Fruit fly (Drosophila melanogaster) whole organism, embryonic: Measurements from ENCODE around the gene Rift.

ENCODE experiments used
- Abd-B ChIP-seq: fragments of 200-800 bp; sonication (Bioruptor generic); optimal IDR thresholded peaks from 2 replicates; lab custom pipeline; 2018; ENCODE audit warnings: missing biosample characterization, mild to moderate bottlenecking, missing genetic modification characterization, moderate library complexity
- Ada2b ChIP-seq: fragments of 200-800 bp; sonication (Bioruptor generic); IDR thresholded peaks from 2 replicates; pipeline ENCODE4 v1.3.6; 2022; ENCODE audit warnings: missing biosample characterization, missing genetic modification characterization
- CG11093 ChIP-seq: fragments of 200-800 bp; sonication (Bioruptor generic); IDR thresholded peaks from 3 replicates; pipeline ENCODE4 v1.3.6; 2022; ENCODE audit warnings: missing biosample characterization, missing genetic modification characterization
- CG11695 ChIP-seq: fragments of 200-800 bp; sonication (Bioruptor generic); IDR thresholded peaks from 3 replicates; pipeline ENCODE4 v1.3.6; 2022; ENCODE audit warnings: missing biosample characterization, missing genetic modification characterization
- CG12299 ChIP-seq: fragments of 200-800 bp; sonication (Bioruptor generic); optimal IDR thresholded peaks from 2 replicates; lab custom pipeline; 2018; ENCODE audit warnings: missing biosample characterization, mild to moderate bottlenecking, missing genetic modification characterization
- CG13424 ChIP-seq: fragments of 200-800 bp; sonication (Bioruptor generic); optimal IDR thresholded peaks from 2 replicates; lab custom pipeline; 2019; ENCODE audit warnings: missing biosample characterization, mild to moderate bottlenecking, missing genetic modification characterization, moderate library complexity
- CG14014 ChIP-seq: fragments of 200-800 bp; sonication (Bioruptor generic); IDR thresholded peaks from 2 replicates; pipeline ENCODE4 v1.3.6; 2022; ENCODE audit warnings: missing biosample characterization, missing genetic modification characterization
- CG16779 ChIP-seq: fragments of 200-800 bp; sonication (Bioruptor generic); IDR thresholded peaks from 2 replicates; pipeline ENCODE4 v1.3.6; 2022; ENCODE audit warnings: missing biosample characterization, missing genetic modification characterization
- CG18599 ChIP-seq: fragments of 200-800 bp; sonication (Bioruptor generic); optimal IDR thresholded peaks from 3 replicates; lab custom pipeline; 2017; ENCODE audit warnings: missing biosample characterization, missing genetic modification characterization, mild to moderate bottlenecking, moderate library complexity, missing genetic modification reagents
- CG2202 ChIP-seq: fragments of 200-800 bp; sonication (Bioruptor generic); optimal IDR thresholded peaks from 2 replicates; lab custom pipeline; 2018; ENCODE audit warnings: missing biosample characterization, mild to moderate bottlenecking, missing genetic modification characterization
- CG3163 ChIP-seq: fragments of 200-800 bp; sonication (Bioruptor generic); optimal IDR thresholded peaks from 3 replicates; lab custom pipeline; 2016; ENCODE audit warnings: missing biosample characterization, missing genetic modification characterization
- CG32532 ChIP-seq: fragments of 200-800 bp; sonication (Bioruptor generic); IDR thresholded peaks from 2 replicates; pipeline ENCODE4 v1.3.6; 2022; ENCODE audit warnings: missing biosample characterization, missing genetic modification characterization
- CG7372 ChIP-seq: fragments of 200-800 bp; sonication (Bioruptor generic); IDR thresholded peaks from 2 replicates; pipeline ENCODE4 v1.3.6; 2022; ENCODE audit warnings: missing biosample characterization, missing genetic modification characterization
- CG7963 ChIP-seq: fragments of 200-800 bp; sonication (Bioruptor generic); IDR thresholded peaks from 3 replicates; pipeline ENCODE4 v1.3.6; 2022; ENCODE audit warnings: missing biosample characterization, missing genetic modification characterization; ENCODE audit not compliant: partially characterized antibody
- CG8290 ChIP-seq, 3 experiments: fragments of 200-800 bp; sonication (Bioruptor generic); optimal IDR thresholded peaks; 2 replicates each; lab custom pipeline; 2016 to 2019; ENCODE audit warnings: missing biosample characterization in 3 of 3, missing genetic modification characterization in 3 of 3, mild to moderate bottlenecking in 2 of 3, moderate library complexity in 1 of 3
- CG8924 ChIP-seq: fragments of 200-800 bp; optimal IDR thresholded peaks from 3 replicates; lab custom pipeline; 2019; ENCODE audit warnings: missing biosample characterization, mild to moderate bottlenecking, missing genetic modification characterization, moderate library complexity
- CG8944 ChIP-seq: fragments of 200-800 bp; sonication (Bioruptor generic); optimal IDR thresholded peaks from 3 replicates; lab custom pipeline; 2016; ENCODE audit warnings: missing biosample characterization, missing genetic modification characterization
- CoRest ChIP-seq: fragments of 200-800 bp; sonication (Bioruptor generic); optimal IDR thresholded peaks from 3 replicates; lab custom pipeline; 2018; ENCODE audit warnings: missing biosample characterization, mild to moderate bottlenecking, missing genetic modification characterization, moderate library complexity
- D19A ChIP-seq: fragments of 200-800 bp; optimal IDR thresholded peaks from 3 replicates; lab custom pipeline; 2019; ENCODE audit warnings: missing biosample characterization, mild to moderate bottlenecking, missing genetic modification characterization, moderate library complexity
- Dip2 ChIP-seq: fragments of 200-800 bp; sonication (Bioruptor generic); IDR thresholded peaks from 2 replicates; pipeline ENCODE4 v1.3.6; 2022; ENCODE audit warnings: missing biosample characterization, missing genetic modification characterization
- Dp ChIP-seq: fragments of 200-800 bp; sonication (Bioruptor generic); optimal IDR thresholded peaks from 2 replicates; lab custom pipeline; 2018; ENCODE audit warnings: missing biosample characterization, mild to moderate bottlenecking, missing genetic modification characterization, moderate library complexity
- Drgx ChIP-seq: fragments of 200-800 bp; sonication (Bioruptor generic); IDR thresholded peaks from 2 replicates; pipeline ENCODE4 v1.3.6; 2022; ENCODE audit warnings: missing biosample characterization, missing genetic modification characterization
- Eip74EF ChIP-seq, 2 experiments: fragments of 200-800 bp in 1 of 2; fragments of >200 bp in 1 of 2; sonication (Bioruptor generic) in 1 of 2; optimal IDR thresholded peaks; 2 replicates each; lab custom pipeline; 2017 to 2019; ENCODE audit warnings: missing biosample characterization in 2 of 2, missing genetic modification characterization in 2 of 2, mild to moderate bottlenecking in 1 of 2, moderate library complexity in 1 of 2
- Fer1 ChIP-seq: fragments of 200-800 bp; sonication (Bioruptor generic); optimal IDR thresholded peaks from 2 replicates; lab custom pipeline; 2017; ENCODE audit warnings: missing biosample characterization, mild to moderate bottlenecking, missing genetic modification characterization
- Gsc ChIP-seq: fragments of 200-800 bp; sonication (Bioruptor generic); IDR thresholded peaks from 2 replicates; pipeline ENCODE4 v1.3.6; 2022; ENCODE audit warnings: missing biosample characterization, missing genetic modification characterization
- Med ChIP-seq: fragments of 200-800 bp; sonication (Bioruptor generic); peaks from one replicate; lab custom pipeline; 2016; ENCODE audit warnings: missing biosample characterization, missing genetic modification characterization, mild to moderate bottlenecking, inconsistent platforms, moderate library complexity
- NFAT ChIP-seq: fragments of 200-800 bp; sonication (Bioruptor generic); IDR thresholded peaks from 2 replicates; pipeline ENCODE4 v1.3.6; 2022; ENCODE audit warnings: missing biosample characterization, missing genetic modification characterization
- Nf-YA ChIP-seq: fragments of 200-800 bp; sonication (Bioruptor generic); IDR thresholded peaks from 2 replicates; pipeline ENCODE4 v1.3.6; 2022; ENCODE audit warnings: missing biosample characterization, missing genetic modification characterization
- NfI ChIP-seq: fragments of 200-800 bp; sonication (Bioruptor generic); optimal IDR thresholded peaks from 3 replicates; lab custom pipeline; 2018; ENCODE audit warnings: missing biosample characterization, mild to moderate bottlenecking, missing genetic modification characterization, moderate library complexity
- Oli ChIP-seq: fragments of 200-800 bp; sonication (Bioruptor generic); optimal IDR thresholded peaks from 2 replicates; lab custom pipeline; 2018; ENCODE audit warnings: missing biosample characterization, mild to moderate bottlenecking, missing genetic modification characterization, moderate library complexity
- Six4 ChIP-seq: fragments of 200-800 bp; sonication (Bioruptor generic); optimal IDR thresholded peaks from 2 replicates; lab custom pipeline; 2016; ENCODE audit warnings: missing biosample characterization, missing genetic modification characterization
- az2 ChIP-seq: fragments of 200-800 bp; sonication (Bioruptor generic); optimal IDR thresholded peaks from 3 replicates; lab custom pipeline; 2016; ENCODE audit warnings: missing biosample characterization, missing genetic modification characterization
- btn ChIP-seq: fragments of 200-800 bp; sonication (Bioruptor generic); optimal IDR thresholded peaks from 2 replicates; lab custom pipeline; 2016; ENCODE audit warnings: missing biosample characterization, missing genetic modification characterization
- cato ChIP-seq: fragments of 200-800 bp; sonication (Bioruptor generic); optimal IDR thresholded peaks from 2 replicates; lab custom pipeline; 2016; ENCODE audit warnings: missing biosample characterization, missing genetic modification characterization, borderline replicate concordance
- chm ChIP-seq: fragments of 200-800 bp; sonication (Bioruptor generic); IDR thresholded peaks from 2 replicates; pipeline ENCODE4 v1.3.6; 2022; ENCODE audit warnings: missing biosample characterization, missing genetic modification characterization
- cwo ChIP-seq: fragments of 200-800 bp; sonication (Bioruptor generic); optimal IDR thresholded peaks from 3 replicates; lab custom pipeline; 2017; ENCODE audit warnings: missing biosample characterization, missing genetic modification characterization, mild to moderate bottlenecking, moderate library complexity, missing genetic modification reagents
- gcm ChIP-seq: fragments of 200-800 bp; sonication (Bioruptor generic); optimal IDR thresholded peaks from 2 replicates; lab custom pipeline; 2019; ENCODE audit warnings: missing biosample characterization, mild to moderate bottlenecking, missing genetic modification characterization, moderate library complexity
- gt ChIP-seq: fragments of 200-800 bp; sonication (Bioruptor generic); IDR thresholded peaks from 2 replicates; pipeline ENCODE4 v1.3.6; 2022; ENCODE audit warnings: missing biosample characterization, missing genetic modification characterization
- her ChIP-seq: fragments of 200-800 bp; sonication (Bioruptor generic); optimal IDR thresholded peaks from 2 replicates; lab custom pipeline; 2016; ENCODE audit warnings: missing biosample characterization, missing genetic modification characterization
- ind ChIP-seq: fragments of 200-800 bp; sonication (Bioruptor generic); optimal IDR thresholded peaks from 3 replicates; lab custom pipeline; 2016; ENCODE audit warnings: missing biosample characterization, missing genetic modification characterization
- kah ChIP-seq: fragments of 200-800 bp; sonication (Bioruptor generic); optimal IDR thresholded peaks from 2 replicates; lab custom pipeline; 2018; ENCODE audit warnings: missing biosample characterization, mild to moderate bottlenecking, missing genetic modification characterization
- kni ChIP-seq: fragments of 200-800 bp; sonication (Bioruptor generic); optimal IDR thresholded peaks from 3 replicates; lab custom pipeline; 2017; ENCODE audit warnings: mild to moderate bottlenecking, missing biosample characterization, missing genetic modification reagents, missing genetic modification characterization
- lab ChIP-seq: fragments of 200-800 bp; sonication (Bioruptor generic); optimal IDR thresholded peaks from 3 replicates; lab custom pipeline; 2017; ENCODE audit warnings: missing biosample characterization, missing genetic modification characterization, mild to moderate bottlenecking, moderate library complexity, missing genetic modification reagents
- lilli ChIP-seq: fragments of 200-800 bp; sonication (Bioruptor generic); optimal IDR thresholded peaks from 3 replicates; lab custom pipeline; 2016; ENCODE audit warnings: missing biosample characterization, missing genetic modification characterization
- prd ChIP-seq, 3 experiments: fragments of >200 bp in 2 of 3; fragments of 200-800 bp in 1 of 3; sonication (Bioruptor generic) in 1 of 3; optimal IDR thresholded peaks in 2 of 3; IDR thresholded peaks in 1 of 3; 2 replicates in 2 of 3; 3 replicates in 1 of 3; pipeline versions ENCODE4 v1.3.6 to Lab custom; 2017 to 2022; ENCODE audit warnings: missing biosample characterization in 1 of 3, missing genetic modification characterization in 1 of 3
- slbo ChIP-seq: fragments of 200-800 bp; sonication (Bioruptor generic); IDR thresholded peaks from 2 replicates; pipeline ENCODE4 v1.3.6; 2022; ENCODE audit warnings: missing biosample characterization, missing genetic modification characterization
- tgo ChIP-seq: fragments of 200-800 bp; sonication (Bioruptor generic); IDR thresholded peaks from 3 replicates; pipeline ENCODE4 v1.3.6; 2022; ENCODE audit warnings: missing biosample characterization, missing genetic modification characterization
- unc-4 ChIP-seq: fragments of 200-800 bp; sonication (Bioruptor generic); IDR thresholded peaks from 2 replicates; pipeline ENCODE4 v1.3.6; 2022; ENCODE audit warnings: missing biosample characterization, missing genetic modification characterization; ENCODE audit not compliant: partially characterized antibody

The Rift gene

DNA sequence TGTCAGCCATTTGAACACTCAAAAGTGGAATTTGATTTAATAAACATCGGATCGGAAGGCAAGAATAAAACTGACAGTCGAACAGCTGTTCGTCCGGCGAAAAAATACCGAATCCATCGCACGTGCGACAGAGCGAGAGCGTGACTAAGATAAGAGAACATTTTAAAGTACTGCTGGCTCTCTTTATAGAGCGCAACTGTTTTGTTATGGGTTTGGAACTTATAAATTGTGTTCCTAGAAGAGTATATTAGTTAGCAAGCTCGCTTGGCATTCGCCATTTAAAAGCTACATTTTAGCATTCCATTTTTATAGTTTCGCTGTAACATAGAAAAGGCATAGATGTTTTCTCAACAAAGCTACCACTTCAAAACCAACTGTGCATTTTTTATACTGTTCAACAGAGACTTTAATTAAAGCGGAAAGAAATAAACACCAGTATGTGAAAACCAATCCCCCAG, at the start of gene Rift (continued):
- TF ChIP-seq Six4 = no peak
- peak; percentile 48 for TF ChIP-seq D19A (tag; lab: Kevin White, UChicago)
- TF ChIP-seq CG11093 (GFP tag; lab: Robert Waterston, UW) = 0 out of 3 replicates have a peak, but pooled peaks have one; percentile 31
- peak; percentile 11 for TF ChIP-seq Oli (tag; lab: Kevin White, UChicago)
- peak; percentile 48 for TF ChIP-seq CG8924
- peak; percentile 45 for TF ChIP-seq gcm (GFP tag; lab: Kevin White, UChicago)
- TF ChIP-seq slbo (GFP tag; lab: Robert Waterston, UW) = peak; percentile 64
- no peak for TF ChIP-seq her (GFP tag; lab: Kevin White, UChicago)
- TF ChIP-seq CG3163 = peak; percentile 96
- peak; percentile 70 for TF ChIP-seq Med (GFP tag; lab: Kevin White, UChicago)
- peak; percentile 6 for TF ChIP-seq ind
- TF ChIP-seq Gsc (GFP tag; lab: Robert Waterston, UW) = no peak
- 0 out of 2 replicates have a peak, but pooled peaks have one; percentile 52 for TF ChIP-seq chm
- peak; percentile 41 for TF ChIP-seq kni (GFP tag; lab: Kevin White, UChicago)
- no peak for TF ChIP-seq btn (GFP tag; lab: Kevin White, UChicago)
- TF ChIP-seq cwo (GFP tag; lab: Kevin White, UChicago) = peak; percentile 99
- no peak for TF ChIP-seq cato (GFP tag; lab: Kevin White, UChicago)
- no peak for TF ChIP-seq Nf-YA (GFP tag; lab: Robert Waterston, UW)
- peak; percentile 19 for TF ChIP-seq lilli
- no peak for TF ChIP-seq kah (GFP tag; lab: Kevin White, UChicago)
- peak; percentile 45; the same call in 1 of the 2 replicates for TF ChIP-seq NFAT
- TF ChIP-seq CG8944 (GFP tag; lab: Kevin White, UChicago) = no peak
- TF ChIP-seq CG7963 (GFP tag; lab: Robert Waterston, UW) = no peak
- TF ChIP-seq CG7372 (GFP tag; lab: Robert Waterston, UW) = no peak
- peak; percentile 19; the same call in 1 of the 2 replicates for TF ChIP-seq gt
- TF ChIP-seq CG8290 (GFP tag; optimal IDR thresholded peaks at IDR 0.05; lab: Kevin White, UChicago) = no peak
- peak in 1 of 2 experiments; percentile 56 for TF ChIP-seq CG8290 (tag; optimal IDR thresholded peaks at IDR 0.05; lab: Kevin White, UChicago)
- peak; percentile 55 for TF ChIP-seq CG18599 (GFP tag; lab: Kevin White, UChicago)
- TF ChIP-seq CG2202 (tag; lab: Kevin White, UChicago) = no peak
- peak; percentile 51 for TF ChIP-seq CG13424 (tag; lab: Kevin White, UChicago)
- TF ChIP-seq Dp (GFP tag; lab: Kevin White, UChicago) = no peak
- peak; percentile 69 for TF ChIP-seq Drgx (GFP tag; lab: Robert Waterston, UW)
- TF ChIP-seq CoRest (tag; lab: Kevin White, UChicago) = no peak
- no peak for TF ChIP-seq prd (optimal IDR thresholded peaks at IDR 0.05; lab: Kevin White, UChicago)
- peak; percentile 64; the same call in 2 of the 3 replicates for TF ChIP-seq prd (GFP tag; IDR thresholded peaks at IDR 0.05; lab: Robert Waterston, UW)
- TF ChIP-seq lab = peak; percentile 70
- TF ChIP-seq Dip2 (GFP tag; lab: Robert Waterston, UW) = no peak
- TF ChIP-seq CG11695 (GFP tag; lab: Robert Waterston, UW) = peak; percentile 59; the same call in 2 of the 3 replicates
- TF ChIP-seq tgo (GFP tag; lab: Robert Waterston, UW) = peak; percentile 43; the same call in 1 of the 3 replicates
- TF ChIP-seq az2 (GFP tag; lab: Kevin White, UChicago) = no peak
- TF ChIP-seq Abd-B (GFP tag; lab: Kevin White, UChicago) = no peak
- peak; percentile 56; the same call in 1 of the 2 replicates for TF ChIP-seq CG14014
- TF ChIP-seq CG32532 (GFP tag; lab: Robert Waterston, UW) = peak; percentile 75
- peak; percentile 49; the same call in 1 of the 2 replicates for TF ChIP-seq unc-4 (GFP tag; lab: Robert Waterston, UW)
- peak; percentile 67; the same call in 1 of the 2 replicates for TF ChIP-seq CG16779 (GFP tag; lab: Robert Waterston, UW)
- TF ChIP-seq Ada2b (GFP tag; lab: Robert Waterston, UW) = peak; percentile 37; the same call in 1 of the 2 replicates
- TF ChIP-seq CG12299 (tag; lab: Kevin White, UChicago) = peak; percentile 40
- peak in 1 of 2 experiments; percentile 1 for TF ChIP-seq Eip74EF (GFP tag; optimal IDR thresholded peaks at IDR 0.05; lab: Kevin White, UChicago)
- TF ChIP-seq Fer1 (GFP tag; lab: Kevin White, UChicago) = peak; percentile 64
- TF ChIP-seq NfI (GFP tag; lab: Kevin White, UChicago) = peak; percentile 63
